Worm (Caenorhabditis elegans) whole organism, late embryonic: ENCODE data around the gene C26B2.8.

Experiments used
- F13H6.1 ChIP-seq: sonication (generic microtip); optimal IDR thresholded peaks from 2 replicates; lab custom pipeline; 2016; ENCODE audit warnings: missing genetic modification characterization, missing compliant biosample characterization
- K02D7.2 ChIP-seq: sonication (generic microtip); optimal IDR thresholded peaks from 2 replicates; lab custom pipeline; 2017; ENCODE audit warnings: mild to moderate bottlenecking, missing genetic modification characterization, missing compliant biosample characterization
- K09A11.1 ChIP-seq: sonication (generic microtip); optimal IDR thresholded peaks from 2 replicates; lab custom pipeline; 2017; ENCODE audit warnings: antibody characterized with exemption, mild to moderate bottlenecking, missing genetic modification characterization, missing compliant biosample characterization; ENCODE audit not compliant: insufficient read depth
- ahr-1 ChIP-seq: sonication (generic microtip); optimal IDR thresholded peaks from 2 replicates; lab custom pipeline; 2016; ENCODE audit warnings: missing genetic modification characterization, missing compliant biosample characterization
- ama-1 ChIP-seq: fragments of 150-350 bp; optimal IDR thresholded peaks from 2 replicates; lab custom pipeline; 2014
- ceh-14 ChIP-seq: sonication (generic microtip); optimal IDR thresholded peaks from 2 replicates; lab custom pipeline; 2016; ENCODE audit warnings: missing genotype, missing genetic modification characterization, missing compliant biosample characterization
- ceh-18 ChIP-seq: sonication (generic microtip); optimal IDR thresholded peaks from 2 replicates; lab custom pipeline; 2016; ENCODE audit warnings: missing genetic modification characterization, missing compliant biosample characterization
- ceh-19 ChIP-seq: fragments of 200-800 bp; sonication (Bioruptor generic); optimal IDR thresholded peaks from 2 replicates; lab custom pipeline; 2018; ENCODE audit warnings: mild to moderate bottlenecking, missing genetic modification characterization, missing compliant biosample characterization
- ceh-22 ChIP-seq: sonication (generic microtip); optimal IDR thresholded peaks from 2 replicates; lab custom pipeline; 2017; ENCODE audit warnings: missing biosample characterization, missing genetic modification characterization
- ceh-30 ChIP-seq: fragments of 150-350 bp; optimal IDR thresholded peaks from 2 replicates; lab custom pipeline; 2014; ENCODE audit warnings: missing biosample characterization, missing genetic modification characterization
- ceh-31 ChIP-seq: sonication (generic microtip); optimal IDR thresholded peaks from 2 replicates; lab custom pipeline; 2016; ENCODE audit warnings: missing genetic modification characterization, missing compliant biosample characterization
- ceh-34 ChIP-seq: sonication (generic microtip); optimal IDR thresholded peaks from 2 replicates; lab custom pipeline; 2016; ENCODE audit warnings: mild to moderate bottlenecking, missing genetic modification characterization, missing compliant biosample characterization
- che-1 ChIP-seq: sonication (generic microtip); optimal IDR thresholded peaks from 2 replicates; lab custom pipeline; 2016; ENCODE audit warnings: mild to moderate bottlenecking, missing genetic modification characterization, missing compliant biosample characterization
- dmd-4 ChIP-seq: sonication (generic microtip); optimal IDR thresholded peaks from 2 replicates; lab custom pipeline; 2016; ENCODE audit warnings: borderline replicate concordance, missing genetic modification characterization, missing compliant biosample characterization
- dve-1 ChIP-seq: sonication (generic microtip); optimal IDR thresholded peaks from 2 replicates; lab custom pipeline; 2017; ENCODE audit warnings: antibody characterized with exemption, mild to moderate bottlenecking, missing genetic modification characterization, missing compliant biosample characterization
- elt-2 ChIP-seq: sonication (generic microtip); optimal IDR thresholded peaks from 2 replicates; lab custom pipeline; 2016; ENCODE audit warnings: missing genetic modification reagents, missing genetic modification characterization, missing compliant biosample characterization
- elt-4 ChIP-seq: sonication (generic microtip); optimal IDR thresholded peaks from 2 replicates; lab custom pipeline; 2016; ENCODE audit warnings: missing genetic modification characterization, missing compliant biosample characterization
- ets-4 ChIP-seq: sonication (generic microtip); optimal IDR thresholded peaks from 2 replicates; lab custom pipeline; 2016; ENCODE audit warnings: missing genetic modification characterization, missing compliant biosample characterization
- eyg-1 ChIP-seq: sonication (generic microtip); optimal IDR thresholded peaks from 2 replicates; lab custom pipeline; 2016; ENCODE audit warnings: missing genotype, missing genetic modification characterization, missing compliant biosample characterization
- fkh-6 ChIP-seq: sonication (generic microtip); optimal IDR thresholded peaks from 2 replicates; lab custom pipeline; 2016; ENCODE audit warnings: missing genetic modification characterization, missing compliant biosample characterization
- hlh-15 ChIP-seq: sonication (generic microtip); optimal IDR thresholded peaks from 2 replicates; lab custom pipeline; 2016; ENCODE audit warnings: missing genetic modification characterization, missing compliant biosample characterization
- hlh-30 ChIP-seq: sonication (generic microtip); optimal IDR thresholded peaks from 2 replicates; lab custom pipeline; 2017; ENCODE audit warnings: antibody characterized with exemption, missing genetic modification characterization, missing compliant biosample characterization; ENCODE audit not compliant: insufficient read depth
- hlh-6 ChIP-seq: sonication (generic microtip); optimal IDR thresholded peaks from 2 replicates; lab custom pipeline; 2016; ENCODE audit warnings: missing genotype, missing genetic modification characterization, missing compliant biosample characterization
- lim-6 ChIP-seq: sonication (generic microtip); optimal IDR thresholded peaks from 2 replicates; lab custom pipeline; 2016; ENCODE audit warnings: missing genetic modification characterization, missing compliant biosample characterization
- lin-11 ChIP-seq: fragments of 200-800 bp; sonication (Bioruptor generic); optimal IDR thresholded peaks from 2 replicates; lab custom pipeline; 2018; ENCODE audit warnings: mild to moderate bottlenecking, missing genetic modification characterization, missing compliant biosample characterization
- mec-3 ChIP-seq: sonication (generic microtip); optimal IDR thresholded peaks from 2 replicates; lab custom pipeline; 2016; ENCODE audit warnings: borderline replicate concordance, missing genetic modification characterization, missing compliant biosample characterization
- nfya-1 ChIP-seq: sonication (generic microtip); optimal IDR thresholded peaks from 2 replicates; lab custom pipeline; 2017; ENCODE audit warnings: missing genetic modification characterization, mild to moderate bottlenecking, missing compliant biosample characterization, antibody characterized with exemption, moderate library complexity
- nhr-11 ChIP-seq: fragments of 150-350 bp; optimal IDR thresholded peaks from 2 replicates; lab custom pipeline; 2014; ENCODE audit warnings: missing biosample characterization, missing genetic modification characterization
- npax-4 ChIP-seq: sonication (generic microtip); optimal IDR thresholded peaks from 2 replicates; lab custom pipeline; 2016; ENCODE audit warnings: missing genetic modification characterization, missing compliant biosample characterization
- pat-9 ChIP-seq: fragments of 200-800 bp; sonication (Bioruptor generic); optimal IDR thresholded peaks from 2 replicates; lab custom pipeline; 2018; ENCODE audit warnings: mild to moderate bottlenecking, missing genetic modification characterization, moderate library complexity, missing compliant biosample characterization
- ref-2 ChIP-seq: sonication (generic microtip); optimal IDR thresholded peaks from 2 replicates; lab custom pipeline; 2016; ENCODE audit warnings: missing genetic modification characterization, missing compliant biosample characterization
- rnt-1 ChIP-seq: sonication (generic microtip); optimal IDR thresholded peaks from 2 replicates; lab custom pipeline; 2016; ENCODE audit warnings: missing genetic modification characterization, missing compliant biosample characterization
- syd-9 ChIP-seq: sonication (generic microtip); optimal IDR thresholded peaks from 2 replicates; lab custom pipeline; 2016; ENCODE audit warnings: mild to moderate bottlenecking, missing genetic modification characterization, moderate library complexity, missing compliant biosample characterization
- tbx-2 ChIP-seq: sonication (generic microtip); optimal IDR thresholded peaks from 2 replicates; lab custom pipeline; 2016; ENCODE audit warnings: missing genetic modification characterization, missing compliant biosample characterization
- ttx-3 ChIP-seq: sonication (generic microtip); optimal IDR thresholded peaks from 2 replicates; lab custom pipeline; 2016; ENCODE audit warnings: missing genetic modification reagents, missing genetic modification characterization, missing compliant biosample characterization
- unc-3 ChIP-seq, 2 experiments: fragments of 200-800 bp in 1 of 2; sonication (Bioruptor generic) in 1 of 2; sonication (generic microtip) in 1 of 2; conservative IDR thresholded peaks in 1 of 2; optimal IDR thresholded peaks in 1 of 2; 2 replicates each; pipeline versions ENCODE4 v1.3.6 to Lab custom; 2016 to 2022; ENCODE audit warnings: missing compliant biosample characterization in 2 of 2, missing genetic modification characterization in 2 of 2, missing genetic modification reagents in 1 of 2
- unc-42 ChIP-seq: sonication (generic microtip); optimal IDR thresholded peaks from 2 replicates; lab custom pipeline; 2016; ENCODE audit warnings: missing genotype, missing genetic modification characterization, missing compliant biosample characterization
- unc-86 ChIP-seq: sonication (generic microtip); optimal IDR thresholded peaks from 2 replicates; lab custom pipeline; 2016; ENCODE audit warnings: missing genetic modification characterization, missing compliant biosample characterization
- ztf-16 ChIP-seq: sonication (generic microtip); optimal IDR thresholded peaks from 2 replicates; lab custom pipeline; 2017; ENCODE audit warnings: missing genetic modification characterization, missing compliant biosample characterization

C26B2.8 gene

ce11 chrIV:8044574-8044973 is 30.6 kb downstream of the C26B2.8 start, which contains the start of gene nhr-258:
Gene nhr-258 (plus strand): TSS chrIV:8044938.
- TF ChIP-seq F13H6.1 (tag; lab: Kevin White, UChicago) = no peak
- no peak for TF ChIP-seq unc-3 (GFP tag; conservative IDR thresholded peaks at IDR 0.05; lab: Robert Waterston, UW)
- TF ChIP-seq unc-3 (tag; optimal IDR thresholded peaks at IDR 0.05; lab: Kevin White, UChicago) = no peak
- no peak for TF ChIP-seq che-1 (tag; lab: Kevin White, UChicago)
- TF ChIP-seq ztf-16 (tag; lab: Kevin White, UChicago) = no peak
- no peak for TF ChIP-seq ceh-31 (tag; lab: Kevin White, UChicago)
- TF ChIP-seq ceh-14 = no peak
- TF ChIP-seq ceh-18 (tag; lab: Kevin White, UChicago) = no peak
- TF ChIP-seq ahr-1 = no peak
- TF ChIP-seq dmd-4 (tag; lab: Kevin White, UChicago) = no peak
- no peak for TF ChIP-seq hlh-30 (tag; lab: Kevin White, UChicago)
- TF ChIP-seq syd-9 (tag; lab: Kevin White, UChicago) = no peak
- TF ChIP-seq hlh-6 = no peak
- no peak for TF ChIP-seq nhr-11 (tag; lab: Kevin White, UChicago)
- no peak for TF ChIP-seq dve-1
- no peak for TF ChIP-seq ceh-30 (tag; lab: Kevin White, UChicago)
- TF ChIP-seq lin-11 (tag; lab: Kevin White, UChicago) = no peak
- TF ChIP-seq ceh-19 (GFP tag; lab: Kevin White, UChicago) = no peak
- no peak for TF ChIP-seq ets-4 (tag; lab: Kevin White, UChicago)
- TF ChIP-seq ceh-34 (tag; lab: Kevin White, UChicago) = no peak
- TF ChIP-seq ttx-3 = no peak

DNA sequence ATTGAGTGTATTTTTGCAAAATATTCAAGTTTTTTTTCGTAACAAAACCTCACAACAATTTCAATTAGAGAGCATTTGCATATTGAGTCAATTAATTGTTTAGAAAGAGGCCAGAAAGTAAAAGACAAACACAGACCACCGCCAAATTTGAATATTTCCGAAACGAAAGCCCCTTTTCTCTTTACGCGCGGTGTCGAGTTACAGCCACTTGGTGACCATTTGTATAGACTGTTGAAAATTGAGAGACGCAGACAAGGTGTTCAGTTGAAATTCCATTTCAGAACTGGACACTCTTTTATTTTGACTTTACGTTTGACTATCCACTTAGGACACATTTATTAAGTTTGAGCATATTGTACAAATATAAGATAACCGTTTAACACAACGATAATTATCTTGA is 34.1 kb downstream of the C26B2.8 start:
- TF ChIP-seq fkh-6 (tag; lab: Kevin White, UChicago) = no peak
- peak; percentile 91 for TF ChIP-seq ceh-34 (tag; lab: Kevin White, UChicago)

- TF ChIP-seq ttx-3 (no peak), hlh-15 (tag; lab: Kevin White, UChicago) (no peak), ref-2 (tag; lab: Kevin White, UChicago) (no peak), lin-11 (tag; lab: Kevin White, UChicago) (no peak), elt-4 (tag; lab: Kevin White, UChicago) (no peak), ahr-1 (no peak), unc-42 (tag; lab: Kevin White, UChicago) (peak; percentile 69), pat-9 (tag; lab: Kevin White, UChicago) (no peak), F13H6.1 (tag; lab: Kevin White, UChicago) (no peak), ceh-30 (tag; lab: Kevin White, UChicago) (no peak), unc-3 (GFP tag; conservative IDR thresholded peaks at IDR 0.05; lab: Robert Waterston, UW) (no peak), unc-3 (tag; optimal IDR thresholded peaks at IDR 0.05; lab: Kevin White, UChicago) (no peak), ceh-31 (tag; lab: Kevin White, UChicago) (peak; percentile 28), npax-4 (tag; lab: Kevin White, UChicago) (no peak), lim-6 (no peak), mec-3 (tag; lab: Kevin White, UChicago) (no peak), K09A11.1 (tag; lab: Kevin White, UChicago) (no peak), elt-2 (tag; lab: Kevin White, UChicago) (no peak), ceh-22 (tag; lab: Kevin White, UChicago) (no peak)
Observed at ce11 chrIV:8052694-8053093, 38.7 kb downstream of the C26B2.8 start.

ce11 chrIV:8053955-8054354 is 40.0 kb downstream of the C26B2.8 start:
- TF ChIP-seq unc-42 (tag; lab: Kevin White, UChicago) = peak; percentile 75
- TF ChIP-seq ceh-14 = no peak
- no peak for TF ChIP-seq tbx-2 (tag; lab: Kevin White, UChicago)
- no peak for TF ChIP-seq ahr-1

DNA sequence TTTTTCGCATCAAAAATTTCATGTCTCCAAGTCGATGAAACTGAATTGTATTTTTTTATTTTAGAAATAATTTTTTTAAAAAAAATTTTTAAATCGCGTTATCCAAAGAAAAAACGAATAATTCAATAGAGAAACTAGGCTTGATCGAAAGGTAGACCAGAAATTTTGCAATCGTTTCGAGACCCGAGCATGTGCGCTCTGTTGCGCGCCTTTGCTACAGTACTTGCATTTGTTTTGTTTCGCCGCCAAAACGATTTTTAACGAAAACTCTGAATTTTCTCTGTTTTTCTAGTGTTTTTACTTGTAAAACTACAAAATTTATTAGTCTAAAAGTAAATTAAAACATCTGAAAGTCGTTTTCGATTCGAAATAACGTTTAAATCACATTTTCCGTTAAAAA is 47.3 kb downstream of the C26B2.8 start:
- TF ChIP-seq ama-1 (lab: Kevin White, UChicago) = no peak
- TF ChIP-seq hlh-15 (tag; lab: Kevin White, UChicago) = no peak
- TF ChIP-seq che-1 (tag; lab: Kevin White, UChicago) = no peak
- TF ChIP-seq unc-86 (tag; lab: Kevin White, UChicago) = no peak
- TF ChIP-seq nfya-1 (tag; lab: Kevin White, UChicago) = no peak
- TF ChIP-seq fkh-6 (tag; lab: Kevin White, UChicago) = no peak
- no peak for TF ChIP-seq rnt-1
- TF ChIP-seq K02D7.2 = no peak
- no peak for TF ChIP-seq eyg-1
- TF ChIP-seq unc-3 (GFP tag; conservative IDR thresholded peaks at IDR 0.05; lab: Robert Waterston, UW) = no peak
- TF ChIP-seq unc-3 (tag; optimal IDR thresholded peaks at IDR 0.05; lab: Kevin White, UChicago) = no peak
